Worm (Caenorhabditis elegans): ENCODE results near the gene Y70G10A.4.

ce11 chrIII:10236291-10236871 lies 14.4 kb downstream of the Y70G10A.4 start:
- no peak for TF ChIP-seq cog-1 (tag; optimal IDR thresholded peaks at IDR 0.05)
- TF ChIP-seq flt-1 (GFP tag; IDR thresholded peaks at IDR 0.05): no peak

Data from whole organism, midembryonic.